Worm (Caenorhabditis elegans) whole organism, late embryonic: ENCODE results near the gene slc-5A12.

Experiments used
- C38D4.7 ChIP-seq: fragments of 200-800 bp; sonication (Bioruptor generic); optimal IDR thresholded peaks from 2 replicates; lab custom pipeline; 2018; ENCODE audit warnings: mild to moderate bottlenecking, missing genetic modification characterization, moderate library complexity, missing compliant biosample characterization
- F13H6.1 ChIP-seq: sonication (generic microtip); optimal IDR thresholded peaks from 2 replicates; lab custom pipeline; 2016; ENCODE audit warnings: missing genetic modification characterization, missing compliant biosample characterization
- K09A11.1 ChIP-seq: sonication (generic microtip); optimal IDR thresholded peaks from 2 replicates; lab custom pipeline; 2017; ENCODE audit warnings: antibody characterized with exemption, mild to moderate bottlenecking, missing genetic modification characterization, missing compliant biosample characterization; ENCODE audit not compliant: insufficient read depth
- T23F11.4 ChIP-seq: fragments of 200-800 bp; sonication (Bioruptor generic); optimal IDR thresholded peaks from 2 replicates; lab custom pipeline; 2018; ENCODE audit warnings: mild to moderate bottlenecking, missing genetic modification characterization, missing compliant biosample characterization
- ama-1 ChIP-seq: fragments of 150-350 bp; optimal IDR thresholded peaks from 2 replicates; lab custom pipeline; 2014
- ceh-18 ChIP-seq: sonication (generic microtip); optimal IDR thresholded peaks from 2 replicates; lab custom pipeline; 2016; ENCODE audit warnings: missing genetic modification characterization, missing compliant biosample characterization
- ceh-2 ChIP-seq: sonication (generic microtip); optimal IDR thresholded peaks from 2 replicates; lab custom pipeline; 2016; ENCODE audit warnings: missing genotype, missing genetic modification characterization, missing compliant biosample characterization
- ceh-22 ChIP-seq: sonication (generic microtip); optimal IDR thresholded peaks from 2 replicates; lab custom pipeline; 2017; ENCODE audit warnings: missing biosample characterization, missing genetic modification characterization
- ceh-30 ChIP-seq: fragments of 150-350 bp; optimal IDR thresholded peaks from 2 replicates; lab custom pipeline; 2014; ENCODE audit warnings: missing biosample characterization, missing genetic modification characterization
- ceh-31 ChIP-seq: sonication (generic microtip); optimal IDR thresholded peaks from 2 replicates; lab custom pipeline; 2016; ENCODE audit warnings: missing genetic modification characterization, missing compliant biosample characterization
- ceh-34 ChIP-seq: sonication (generic microtip); optimal IDR thresholded peaks from 2 replicates; lab custom pipeline; 2016; ENCODE audit warnings: mild to moderate bottlenecking, missing genetic modification characterization, missing compliant biosample characterization
- ceh-45 ChIP-seq: fragments of 200-800 bp; sonication (Bioruptor generic); IDR thresholded peaks from 2 replicates; pipeline ENCODE4 v1.3.6; 2022; ENCODE audit warnings: missing genetic modification reagents, missing genetic modification characterization, missing compliant biosample characterization
- ceh-48 ChIP-seq: sonication (generic microtip); optimal IDR thresholded peaks from 2 replicates; lab custom pipeline; 2016; ENCODE audit warnings: missing genetic modification characterization, inconsistent platforms, missing compliant biosample characterization
- ceh-6 ChIP-seq: fragments of 200-800 bp; sonication (Bioruptor generic); optimal IDR thresholded peaks from 2 replicates; lab custom pipeline; 2018; ENCODE audit warnings: mild to moderate bottlenecking, missing genetic modification characterization, missing compliant biosample characterization
- che-1 ChIP-seq: sonication (generic microtip); optimal IDR thresholded peaks from 2 replicates; lab custom pipeline; 2016; ENCODE audit warnings: mild to moderate bottlenecking, missing genetic modification characterization, missing compliant biosample characterization
- dmd-4 ChIP-seq: sonication (generic microtip); optimal IDR thresholded peaks from 2 replicates; lab custom pipeline; 2016; ENCODE audit warnings: borderline replicate concordance, missing genetic modification characterization, missing compliant biosample characterization
- elt-2 ChIP-seq: sonication (generic microtip); optimal IDR thresholded peaks from 2 replicates; lab custom pipeline; 2016; ENCODE audit warnings: missing genetic modification reagents, missing genetic modification characterization, missing compliant biosample characterization
- fax-1 ChIP-seq: sonication (generic microtip); optimal IDR thresholded peaks from 2 replicates; lab custom pipeline; 2016; ENCODE audit warnings: missing genotype, missing genetic modification characterization, missing compliant biosample characterization
- gmeb-2 ChIP-seq: sonication (generic microtip); optimal IDR thresholded peaks from 2 replicates; lab custom pipeline; 2016; ENCODE audit warnings: missing genetic modification characterization, inconsistent platforms, missing compliant biosample characterization
- hlh-13 ChIP-seq: fragments of 200-800 bp; sonication (Bioruptor generic); optimal IDR thresholded peaks from 2 replicates; lab custom pipeline; 2018; ENCODE audit warnings: mild to moderate bottlenecking, missing genetic modification characterization, missing compliant biosample characterization
- hlh-15 ChIP-seq: sonication (generic microtip); optimal IDR thresholded peaks from 2 replicates; lab custom pipeline; 2016; ENCODE audit warnings: missing genetic modification characterization, missing compliant biosample characterization
- hlh-6 ChIP-seq: sonication (generic microtip); optimal IDR thresholded peaks from 2 replicates; lab custom pipeline; 2016; ENCODE audit warnings: missing genotype, missing genetic modification characterization, missing compliant biosample characterization
- hlh-8 ChIP-seq: sonication (generic microtip); optimal IDR thresholded peaks from 2 replicates; lab custom pipeline; 2016; ENCODE audit warnings: missing genotype, missing genetic modification characterization, missing compliant biosample characterization
- lim-6 ChIP-seq: sonication (generic microtip); optimal IDR thresholded peaks from 2 replicates; lab custom pipeline; 2016; ENCODE audit warnings: missing genetic modification characterization, missing compliant biosample characterization
- nfya-1 ChIP-seq: sonication (generic microtip); optimal IDR thresholded peaks from 2 replicates; lab custom pipeline; 2017; ENCODE audit warnings: missing genetic modification characterization, mild to moderate bottlenecking, missing compliant biosample characterization, antibody characterized with exemption, moderate library complexity
- npax-4 ChIP-seq: sonication (generic microtip); optimal IDR thresholded peaks from 2 replicates; lab custom pipeline; 2016; ENCODE audit warnings: missing genetic modification characterization, missing compliant biosample characterization
- pag-3 ChIP-seq: sonication (generic microtip); optimal IDR thresholded peaks from 2 replicates; lab custom pipeline; 2016; ENCODE audit warnings: missing compliant biosample characterization, missing genetic modification characterization, borderline replicate concordance
- pat-9 ChIP-seq: fragments of 200-800 bp; sonication (Bioruptor generic); optimal IDR thresholded peaks from 2 replicates; lab custom pipeline; 2018; ENCODE audit warnings: mild to moderate bottlenecking, missing genetic modification characterization, moderate library complexity, missing compliant biosample characterization
- pax-1 ChIP-seq: fragments of 150-350 bp; optimal IDR thresholded peaks from 2 replicates; lab custom pipeline; 2014; ENCODE audit warnings: missing biosample characterization, missing genetic modification characterization
- pha-2 ChIP-seq: sonication (generic microtip); optimal IDR thresholded peaks from 2 replicates; lab custom pipeline; 2017; ENCODE audit warnings: mild to moderate bottlenecking, missing genetic modification characterization, missing compliant biosample characterization
- pha-4 ChIP-seq: fragments of 150-350 bp; optimal IDR thresholded peaks from 2 replicates; lab custom pipeline; 2018; ENCODE audit warnings: missing biosample characterization, missing genetic modification reagents, missing genetic modification characterization
- pqm-1 ChIP-seq: sonication (generic microtip); optimal IDR thresholded peaks from 2 replicates; lab custom pipeline; 2016; ENCODE audit warnings: missing genetic modification characterization, missing compliant biosample characterization
- sox-2 ChIP-seq: fragments of 200-800 bp; sonication (Bioruptor generic); IDR thresholded peaks from 2 replicates; pipeline ENCODE4 v1.3.6; 2022; ENCODE audit warnings: missing genetic modification reagents, missing genetic modification characterization, missing compliant biosample characterization
- sox-4 ChIP-seq: sonication (generic microtip); optimal IDR thresholded peaks from 2 replicates; lab custom pipeline; 2017; ENCODE audit warnings: mild to moderate bottlenecking, missing genetic modification characterization, inconsistent platforms, missing compliant biosample characterization
- tbx-7 ChIP-seq: sonication (generic microtip); optimal IDR thresholded peaks from 2 replicates; lab custom pipeline; 2016; ENCODE audit warnings: missing genotype, missing genetic modification characterization, missing compliant biosample characterization
- unc-42 ChIP-seq: sonication (generic microtip); optimal IDR thresholded peaks from 2 replicates; lab custom pipeline; 2016; ENCODE audit warnings: missing genotype, missing genetic modification characterization, missing compliant biosample characterization
- unc-55 ChIP-seq: sonication (generic microtip); optimal IDR thresholded peaks from 2 replicates; lab custom pipeline; 2017; ENCODE audit warnings: missing biosample characterization, missing genetic modification reagents, missing genetic modification characterization
- zip-5 ChIP-seq: sonication (generic microtip); optimal IDR thresholded peaks from 2 replicates; lab custom pipeline; 2016; ENCODE audit warnings: missing genetic modification characterization, missing compliant biosample characterization
- ztf-16 ChIP-seq: sonication (generic microtip); optimal IDR thresholded peaks from 2 replicates; lab custom pipeline; 2017; ENCODE audit warnings: missing genetic modification characterization, missing compliant biosample characterization

slc-5A12 gene

ce11 chrIV:11937087-11937486 is at the start of gene slc-5A12:
Gene slc-5A12, plus strand, starts transcription at chrIV:11937419.
- TF ChIP-seq gmeb-2 (tag; lab: Kevin White, UChicago) (no peak), ceh-34 (no peak), ceh-22 (tag; lab: Kevin White, UChicago) (no peak), pat-9 (tag; lab: Kevin White, UChicago) (no peak), ceh-31 (tag; lab: Kevin White, UChicago) (no peak), ceh-45 (GFP tag; lab: Robert Waterston, UW) (no peak), che-1 (no peak), hlh-13 (no peak)

- TF ChIP-seq ama-1 (lab: Kevin White, UChicago) (no peak), ceh-6 (GFP tag; lab: Kevin White, UChicago) (no peak), elt-2 (tag; lab: Kevin White, UChicago) (no peak), ceh-30 (no peak), pha-2 (no peak), pax-1 (tag; lab: Kevin White, UChicago) (no peak), pha-4 (tag; lab: Kevin White, UChicago) (no peak), lim-6 (tag; lab: Kevin White, UChicago) (no peak), F13H6.1 (no peak), nfya-1 (no peak), gmeb-2 (tag; lab: Kevin White, UChicago) (no peak), ceh-45 (GFP tag; lab: Robert Waterston, UW) (no peak), K09A11.1 (tag; lab: Kevin White, UChicago) (no peak), tbx-7 (tag; lab: Kevin White, UChicago) (no peak), pat-9 (tag; lab: Kevin White, UChicago) (no peak), pag-3 (tag; lab: Kevin White, UChicago) (no peak), hlh-8 (tag; lab: Kevin White, UChicago) (no peak), hlh-15 (no peak), unc-42 (no peak), sox-2 (no peak)
These were observed 44.7 kb upstream of the slc-5A12 start for ce11 chrIV:11892545-11892944.

ce11 chrIV:11893336-11893735 is 43.9 kb upstream of the slc-5A12 start:
- TF ChIP-seq hlh-6 (tag; lab: Kevin White, UChicago), result no peak
- no peak for TF ChIP-seq sox-4
- no peak for TF ChIP-seq ceh-2
- no peak for TF ChIP-seq T23F11.4 (GFP tag; lab: Kevin White, UChicago)

ce11 chrIV:11897710-11898109 is 39.5 kb upstream of the slc-5A12 start:
- TF ChIP-seq hlh-6 (tag; lab: Kevin White, UChicago) (no peak), pqm-1 (tag; lab: Kevin White, UChicago) (no peak), pat-9 (tag; lab: Kevin White, UChicago) (no peak), ceh-22 (tag; lab: Kevin White, UChicago) (no peak), hlh-15 (no peak), unc-55 (no peak), unc-42 (no peak), fax-1 (tag; lab: Kevin White, UChicago) (no peak), ceh-31 (tag; lab: Kevin White, UChicago) (no peak), ceh-2 (no peak), zip-5 (tag; lab: Kevin White, UChicago) (no peak), dmd-4 (tag; lab: Kevin White, UChicago) (no peak), ceh-48 (no peak), C38D4.7 (no peak), ceh-45 (GFP tag; lab: Robert Waterston, UW) (no peak), ztf-16 (tag; lab: Kevin White, UChicago) (no peak), npax-4 (tag; lab: Kevin White, UChicago) (no peak), pag-3 (tag; lab: Kevin White, UChicago) (no peak), ceh-18 (tag; lab: Kevin White, UChicago) (no peak)
